Worm (Caenorhabditis elegans) whole organism, L1 larva: ENCODE data around the gene Y70C5A.4.

Experiments
- C16A3.4 ChIP-seq: fragments of 150-350 bp; optimal IDR thresholded peaks from 2 replicates; lab custom pipeline; 2014; ENCODE audit warnings: missing biosample characterization, missing genetic modification characterization
- F16B12.6 ChIP-seq: fragments of 150-350 bp; optimal IDR thresholded peaks from 2 replicates; lab custom pipeline; 2014; ENCODE audit warnings: missing biosample characterization, missing genetic modification characterization
- Y116A8C.19 ChIP-seq: sonication (generic microtip); optimal IDR thresholded peaks from 2 replicates; lab custom pipeline; 2016; ENCODE audit warnings: missing compliant biosample characterization, missing genetic modification characterization, borderline replicate concordance
- aha-1 ChIP-seq: fragments of 150-350 bp; optimal IDR thresholded peaks from 2 replicates; lab custom pipeline; 2014; ENCODE audit warnings: missing biosample characterization, missing genetic modification characterization
- ama-1 ChIP-seq: fragments of 150-350 bp; optimal IDR thresholded peaks from 2 replicates; lab custom pipeline; 2014
- blmp-1 ChIP-seq: fragments of 150-350 bp; optimal IDR thresholded peaks from 2 replicates; lab custom pipeline; 2014; ENCODE audit warnings: missing biosample characterization, missing genetic modification characterization
- ceh-63 ChIP-seq: fragments of 200-800 bp; sonication (Bioruptor generic); optimal IDR thresholded peaks from 2 replicates; lab custom pipeline; 2018; ENCODE audit warnings: mild to moderate bottlenecking, missing genetic modification characterization, missing compliant biosample characterization
- ceh-90 ChIP-seq: sonication (generic microtip); optimal IDR thresholded peaks from 2 replicates; lab custom pipeline; 2016; ENCODE audit warnings: missing genetic modification characterization, missing compliant biosample characterization
- ces-1 ChIP-seq: fragments of 150-350 bp; optimal IDR thresholded peaks from 2 replicates; lab custom pipeline; 2014; ENCODE audit warnings: missing biosample characterization, missing genetic modification reagents, missing genetic modification characterization
- dsc-1 ChIP-seq: sonication (generic microtip); optimal IDR thresholded peaks from 2 replicates; lab custom pipeline; 2016; ENCODE audit warnings: mild to moderate bottlenecking, missing genetic modification characterization, missing compliant biosample characterization
- efl-1 ChIP-seq, 4 experiments: fragments of 150-350 bp; optimal IDR thresholded peaks in 3 of 4; peaks in 1 of 4; 1 replicate in 1 of 4; 2 replicates in 3 of 4; lab custom pipeline; 2014; ENCODE audit warnings: missing biosample characterization in 2 of 4, missing genetic modification characterization in 2 of 4, missing genetic modification reagents in 2 of 4
- elt-2 ChIP-seq: sonication (generic microtip); optimal IDR thresholded peaks from 2 replicates; lab custom pipeline; 2016; ENCODE audit warnings: missing genetic modification characterization, mild to moderate bottlenecking, inconsistent platforms, missing compliant biosample characterization, missing genetic modification reagents
- elt-3 ChIP-seq, 6 experiments: fragments of 150-350 bp in 1 of 6; sonication (generic microtip); optimal IDR thresholded peaks; 2 replicates each; lab custom pipeline; 2017 to 2018; ENCODE audit warnings: missing biosample characterization in 6 of 6, missing genetic modification characterization in 6 of 6, inconsistent platforms in 1 of 6
- fkh-10 ChIP-seq: sonication (generic microtip); optimal IDR thresholded peaks from 2 replicates; lab custom pipeline; 2017; ENCODE audit warnings: missing biosample characterization, missing genetic modification reagents, missing genetic modification characterization
- fkh-4 ChIP-seq: sonication (generic microtip); optimal IDR thresholded peaks from 2 replicates; lab custom pipeline; 2016; ENCODE audit warnings: missing compliant biosample characterization, missing genetic modification characterization, borderline replicate concordance
- hlh-17 ChIP-seq: fragments of 200-800 bp; sonication (Bioruptor generic); optimal IDR thresholded peaks from 2 replicates; lab custom pipeline; 2018; ENCODE audit warnings: missing genetic modification characterization, mild to moderate bottlenecking, missing compliant biosample characterization, moderate library complexity, borderline replicate concordance
- hlh-4 ChIP-seq: sonication (generic microtip); optimal IDR thresholded peaks from 2 replicates; lab custom pipeline; 2016; ENCODE audit warnings: mild to moderate bottlenecking, missing genetic modification characterization, missing compliant biosample characterization
- irx-1 ChIP-seq: sonication (generic microtip); optimal IDR thresholded peaks from 2 replicates; lab custom pipeline; 2016; ENCODE audit warnings: missing genetic modification characterization, missing compliant biosample characterization
- lin-13 ChIP-seq: fragments of 150-350 bp; optimal IDR thresholded peaks from 2 replicates; lab custom pipeline; 2014; ENCODE audit warnings: missing biosample characterization, missing genetic modification reagents, missing genetic modification characterization
- lin-14 ChIP-seq: fragments of 200-800 bp; sonication (Bioruptor generic); optimal IDR thresholded peaks from 2 replicates; lab custom pipeline; 2018; ENCODE audit warnings: mild to moderate bottlenecking, missing genetic modification characterization, moderate library complexity, missing compliant biosample characterization
- lin-35 ChIP-seq, 2 experiments: fragments of 150-350 bp; optimal IDR thresholded peaks; 2 replicates each; lab custom pipeline; 2014; ENCODE audit warnings: missing biosample characterization in 2 of 2, missing genetic modification characterization in 2 of 2, missing genetic modification reagents in 2 of 2
- lin-39 ChIP-seq: fragments of 150-350 bp; optimal IDR thresholded peaks from 2 replicates; lab custom pipeline; 2014; ENCODE audit warnings: missing biosample characterization, missing genetic modification reagents, missing genetic modification characterization
- mdl-1 ChIP-seq, 2 experiments: fragments of 150-350 bp; optimal IDR thresholded peaks; 2 replicates each; lab custom pipeline; 2014 to 2017; ENCODE audit warnings: missing biosample characterization in 2 of 2, missing genetic modification characterization in 2 of 2, inconsistent platforms in 1 of 2
- mep-1 ChIP-seq: fragments of 150-350 bp; optimal IDR thresholded peaks from 2 replicates; lab custom pipeline; 2014; ENCODE audit warnings: missing biosample characterization, missing genetic modification characterization
- nhr-19 ChIP-seq: fragments of 200-800 bp; sonication (Bioruptor generic); conservative IDR thresholded peaks from 2 replicates; pipeline ENCODE4 v1.3.6; 2022; ENCODE audit warnings: missing genetic modification characterization, missing compliant biosample characterization
- nhr-237 ChIP-seq: fragments of 150-350 bp; optimal IDR thresholded peaks from 2 replicates; lab custom pipeline; 2014; ENCODE audit warnings: missing biosample characterization, missing genetic modification characterization
- nhr-47 ChIP-seq: sonication (generic microtip); optimal IDR thresholded peaks from 2 replicates; lab custom pipeline; 2016; ENCODE audit warnings: mild to moderate bottlenecking, missing genetic modification characterization, moderate library complexity, missing compliant biosample characterization
- nhr-90 ChIP-seq: sonication (generic microtip); optimal IDR thresholded peaks from 2 replicates; lab custom pipeline; 2016; ENCODE audit warnings: mild to moderate bottlenecking, missing genetic modification characterization, missing compliant biosample characterization; ENCODE audit not compliant: poor library complexity
- pag-3 ChIP-seq: sonication (generic microtip); optimal IDR thresholded peaks from 2 replicates; lab custom pipeline; 2017; ENCODE audit warnings: missing genetic modification characterization, mild to moderate bottlenecking, missing compliant biosample characterization, antibody characterized with exemption, borderline replicate concordance; ENCODE audit not compliant: insufficient read depth
- rnt-1 ChIP-seq: sonication (generic microtip); optimal IDR thresholded peaks from 2 replicates; lab custom pipeline; 2016; ENCODE audit warnings: mild to moderate bottlenecking, missing genetic modification characterization, moderate library complexity, missing compliant biosample characterization
- skn-1 ChIP-seq: fragments of 150-350 bp; optimal IDR thresholded peaks from 2 replicates; lab custom pipeline; 2014; ENCODE audit warnings: missing biosample characterization, missing genetic modification characterization
- snpc-4 ChIP-seq: fragments of 150-350 bp; optimal IDR thresholded peaks from 2 replicates; lab custom pipeline; 2014; ENCODE audit warnings: missing biosample characterization, missing genetic modification characterization
- sox-4 ChIP-seq: sonication (generic microtip); optimal IDR thresholded peaks from 2 replicates; lab custom pipeline; 2016; ENCODE audit warnings: missing genetic modification characterization, missing compliant biosample characterization
- sptf-1 ChIP-seq: fragments of 150-350 bp; optimal IDR thresholded peaks from 2 replicates; lab custom pipeline; 2014; ENCODE audit warnings: missing biosample characterization, missing genetic modification characterization
- sup-37 ChIP-seq: fragments of 200-800 bp; sonication (Bioruptor generic); optimal IDR thresholded peaks from 2 replicates; lab custom pipeline; 2018; ENCODE audit warnings: mild to moderate bottlenecking, missing genetic modification characterization, missing compliant biosample characterization
- swsn-7 ChIP-seq: sonication (generic microtip); optimal IDR thresholded peaks from 2 replicates; lab custom pipeline; 2016; ENCODE audit warnings: missing genetic modification characterization, missing compliant biosample characterization
- unc-62 ChIP-seq: fragments of 150-350 bp; optimal IDR thresholded peaks from 2 replicates; lab custom pipeline; 2014; ENCODE audit warnings: missing biosample characterization, missing genetic modification reagents, missing genetic modification characterization
- xbp-1 ChIP-seq: sonication (generic microtip); optimal IDR thresholded peaks from 2 replicates; lab custom pipeline; 2016; ENCODE audit warnings: missing genetic modification characterization, missing compliant biosample characterization

Y70C5A.4 gene

DNA sequence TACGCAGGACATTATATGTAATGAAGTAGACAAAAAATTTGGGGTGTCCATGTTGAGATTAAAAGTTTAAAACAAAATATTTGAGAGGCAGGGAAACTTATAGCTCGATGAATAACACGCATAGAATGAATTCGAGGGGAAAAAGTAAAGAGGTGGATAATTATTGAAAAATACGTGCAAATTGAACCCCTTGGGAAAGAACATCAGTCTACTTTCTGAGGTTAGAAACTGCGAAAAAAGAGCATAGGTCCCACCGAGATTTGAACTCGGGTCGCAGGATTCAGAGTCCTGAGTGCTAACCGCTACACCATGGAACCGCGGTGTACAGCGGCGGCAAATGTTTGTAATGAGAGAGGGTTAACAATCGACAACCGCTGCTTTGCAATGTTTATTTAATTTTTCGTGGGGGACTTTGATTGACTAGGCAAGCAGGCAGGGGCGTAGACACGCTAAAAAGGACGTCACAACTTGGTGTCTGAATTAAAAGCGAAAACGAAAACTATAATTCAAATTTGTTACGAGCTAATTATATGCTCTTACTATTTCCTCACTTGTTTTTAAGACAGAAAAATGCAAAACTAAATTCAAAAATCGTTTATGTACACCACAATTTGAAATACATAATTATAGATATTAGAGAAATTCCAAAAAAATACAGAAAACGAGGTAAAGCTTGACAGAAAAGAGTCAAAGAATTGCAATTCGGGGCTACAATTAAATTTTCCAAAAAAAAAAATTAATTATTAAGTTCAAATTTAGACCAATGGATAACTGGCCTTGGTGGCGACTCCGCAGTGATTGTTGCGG is 25.4 kb upstream of the Y70C5A.4 start, which contains the start of gene srh-269 (continued):
- no peak for TF ChIP-seq ceh-63 (GFP tag; lab: Kevin White, UChicago)
- no peak for TF ChIP-seq mep-1 (tag; lab: Kevin White, UChicago)
- TF ChIP-seq blmp-1 (tag; lab: Kevin White, UChicago), result no peak
- TF ChIP-seq nhr-237 (tag; lab: Kevin White, UChicago), result no peak
- TF ChIP-seq nhr-90 (tag; lab: Kevin White, UChicago), result peak; percentile 62
- no peak for TF ChIP-seq hlh-17
- peak; percentile 12 to 71 for TF ChIP-seq lin-35 (GFP tag; optimal IDR thresholded peaks at IDR 0.05; lab: Kevin White, UChicago)
- peak; percentile 61 for TF ChIP-seq snpc-4
- peak; percentile 86 for TF ChIP-seq rnt-1 (tag; lab: Kevin White, UChicago)
- no peak for TF ChIP-seq sptf-1 (tag; lab: Kevin White, UChicago)
- TF ChIP-seq lin-39 (tag; lab: Kevin White, UChicago), result no peak
- TF ChIP-seq ceh-90, result no peak
- peak in 1 of 6 experiments; percentile 6 for TF ChIP-seq elt-3 (tag; optimal IDR thresholded peaks at IDR 0.05; lab: Kevin White, UChicago)
- TF ChIP-seq lin-13 (GFP tag; lab: Kevin White, UChicago), result peak; percentile 28
- TF ChIP-seq sox-4 (tag; lab: Kevin White, UChicago), result no peak
- TF ChIP-seq hlh-4, result no peak
- peak; percentile 50 for TF ChIP-seq swsn-7 (tag; lab: Kevin White, UChicago)
- TF ChIP-seq aha-1 (tag; lab: Kevin White, UChicago), result no peak
- TF ChIP-seq fkh-10 (GFP tag; lab: Kevin White, UChicago), result no peak
- peak; percentile 28 for TF ChIP-seq sup-37 (GFP tag; lab: Kevin White, UChicago)
- no peak for TF ChIP-seq ces-1
- no peak for TF ChIP-seq fkh-4
- no peak for TF ChIP-seq F16B12.6 (tag; lab: Kevin White, UChicago)
- peak in 1 of 2 experiments; percentile 20 for TF ChIP-seq mdl-1 (tag; optimal IDR thresholded peaks at IDR 0.05; lab: Kevin White, UChicago)
- TF ChIP-seq nhr-47, result peak; percentile 69
- TF ChIP-seq skn-1 (tag; lab: Kevin White, UChicago), result peak; percentile 11
- peak; percentile 69 for TF ChIP-seq dsc-1 (tag; lab: Kevin White, UChicago)
- TF ChIP-seq irx-1, result peak; percentile 12
- TF ChIP-seq Y116A8C.19 (tag; lab: Kevin White, UChicago), result no peak
- TF ChIP-seq lin-14 (GFP tag; lab: Kevin White, UChicago), result peak; percentile 45
- no peak for TF ChIP-seq unc-62
- TF ChIP-seq C16A3.4 (tag; lab: Kevin White, UChicago), result peak; percentile 56

DNA sequence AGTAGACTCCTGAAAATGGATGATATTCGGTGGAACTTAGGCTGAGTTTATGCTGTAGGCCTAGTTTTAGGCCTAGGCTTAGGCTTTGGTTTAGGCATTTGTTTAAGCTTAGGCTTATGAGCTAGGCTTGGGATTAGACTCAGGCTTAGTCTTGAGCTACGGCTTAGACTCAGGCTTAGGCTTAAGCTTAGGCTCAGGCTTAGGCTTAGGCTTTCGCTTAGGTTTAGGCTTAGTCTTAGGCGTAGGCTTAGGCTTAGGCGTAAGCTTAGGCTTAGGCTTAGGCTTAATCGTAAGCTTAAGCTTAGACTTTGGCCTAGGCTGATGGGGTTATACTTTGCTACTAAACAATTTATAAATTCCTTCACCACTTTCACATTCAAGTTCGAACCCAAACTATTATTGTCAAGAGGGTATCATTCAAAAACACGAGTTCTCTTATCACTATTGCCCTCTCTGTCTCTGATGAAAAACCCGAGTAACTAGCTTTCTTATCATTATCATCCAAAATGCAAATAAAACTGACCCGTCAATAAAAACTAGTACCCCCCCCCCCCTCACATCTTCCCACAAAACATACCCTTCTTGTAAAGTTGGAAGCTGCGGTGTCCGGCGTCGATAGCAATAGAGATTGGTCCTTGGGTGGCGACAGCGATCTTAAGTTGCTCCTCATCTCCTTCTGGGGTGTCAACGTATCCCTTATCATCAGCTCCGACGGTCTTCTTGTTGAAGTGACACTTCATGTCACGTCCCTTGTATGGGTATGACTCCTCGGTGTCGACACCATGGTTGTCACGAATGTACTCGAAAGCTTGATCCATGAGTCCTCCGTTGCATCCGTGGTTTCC is 24.4 kb upstream of the Y70C5A.4 start:
- TF ChIP-seq elt-3 (tag; optimal IDR thresholded peaks at IDR 0.05; lab: Kevin White, UChicago), result peak in 1 of 6 experiments; percentile 37
- peak; percentile 9; the same call in 1 of the 2 replicates for TF ChIP-seq nhr-19 (GFP tag; lab: Robert Waterston, UW)
- no peak for TF ChIP-seq efl-1 (optimal IDR thresholded peaks at IDR 0.05; lab: Kevin White, UChicago)
- TF ChIP-seq efl-1 (GFP tag; optimal IDR thresholded peaks at IDR 0.05 in 1 of 2; lab: Kevin White, UChicago), result peak in 1 of 2 experiments; percentile 50
- TF ChIP-seq pag-3 (tag; lab: Kevin White, UChicago), result no peak
- TF ChIP-seq elt-2, result peak; percentile 68
- TF ChIP-seq, all 84 proteins: peak for 4

DNA sequence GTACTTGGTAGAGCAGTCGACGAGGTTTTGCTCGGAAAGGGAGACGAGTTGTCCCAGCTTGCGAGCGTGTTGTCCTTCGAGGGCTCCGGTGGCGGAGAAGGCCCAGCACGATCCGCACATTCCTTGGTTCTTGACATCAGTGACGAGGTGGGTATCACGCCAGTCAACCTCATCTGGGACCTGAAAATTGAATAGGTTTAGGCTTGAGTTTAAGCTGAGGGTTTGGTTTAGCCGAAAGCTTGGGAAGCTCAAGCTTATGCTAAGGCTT is 23.8 kb upstream of the Y70C5A.4 start:
- TF ChIP-seq xbp-1 (tag; lab: Kevin White, UChicago) (no peak), ama-1 (lab: Kevin White, UChicago) (peak; percentile 6)
